Fruit fly (Drosophila melanogaster): ENCODE data around the gene CG12541.

The CG12541 gene

dm6 chrX:6973340-6973739 lies 92.5 kb downstream of the CG12541 start, which contains the start of gene CG3040 (continued):
- peak; percentile 2 for TF ChIP-seq sqz (GFP tag; optimal IDR thresholded peaks at IDR 0.05)
- peak; percentile 56 for TF ChIP-seq CG30403 (GFP tag; optimal IDR thresholded peaks at IDR 0.05)
- TF ChIP-seq CG7987 (GFP tag; optimal IDR thresholded peaks at IDR 0.05) = no peak
- TF ChIP-seq Nf-YB (GFP tag; optimal IDR thresholded peaks at IDR 0.05) = no peak
- no peak for TF ChIP-seq Bteb2 (GFP tag; optimal IDR thresholded peaks at IDR 0.05)
- peak; percentile 27 for TF ChIP-seq Antp (GFP tag; optimal IDR thresholded peaks at IDR 0.05)
- TF ChIP-seq onecut (GFP tag; IDR thresholded peaks at IDR 0.05) = no peak
- TF ChIP-seq CG8089 (GFP tag; optimal IDR thresholded peaks at IDR 0.05) = no peak
- no peak for TF ChIP-seq CG15073 (GFP tag; optimal IDR thresholded peaks at IDR 0.05)
- TF ChIP-seq repo (GFP tag; optimal IDR thresholded peaks at IDR 0.05) = no peak
- TF ChIP-seq sna (GFP tag; IDR thresholded peaks at IDR 0.05; ENCODE audit: partially characterized antibody) = no peak
- TF ChIP-seq Blimp-1 (GFP tag; optimal IDR thresholded peaks at IDR 0.05) = peak; percentile 24
- TF ChIP-seq dysf (GFP tag; IDR thresholded peaks at IDR 0.05) = peak; percentile 28; the same call in 1 of the 3 replicates
- TF ChIP-seq CG15696 (tag; optimal IDR thresholded peaks at IDR 0.05) = peak; percentile 17
- TF ChIP-seq CG13775 (GFP tag; optimal IDR thresholded peaks at IDR 0.05) = peak; percentile 22
- TF ChIP-seq CG3281 (GFP tag; optimal IDR thresholded peaks at IDR 0.05) = peak; percentile 15
- TF ChIP-seq CG17328 (GFP tag; IDR thresholded peaks at IDR 0.05) = no peak
- no peak for TF ChIP-seq da (GFP tag; optimal IDR thresholded peaks at IDR 0.05)
- TF ChIP-seq CG10321 (GFP tag; IDR thresholded peaks at IDR 0.05) = no peak
- TF ChIP-seq bowl (GFP tag; IDR thresholded peaks at IDR 0.05) = no peak
- no peak for TF ChIP-seq Dad (GFP tag; optimal IDR thresholded peaks at IDR 0.05)
- peak; percentile 50 for TF ChIP-seq CG12659 (GFP tag; optimal IDR thresholded peaks at IDR 0.05)
- no peak for TF ChIP-seq Bdp1 (GFP tag; optimal IDR thresholded peaks at IDR 0.05)
- TF ChIP-seq CG7556 (GFP tag; optimal IDR thresholded peaks at IDR 0.05) = peak; percentile 20
- TF ChIP-seq CG6689 (GFP tag; IDR thresholded peaks at IDR 0.05) = no peak
- TF ChIP-seq crol (GFP tag; IDR thresholded peaks at IDR 0.05) = no peak
- TF ChIP-seq Nf-YC (tag; optimal IDR thresholded peaks at IDR 0.05) = peak; percentile 5
- no peak for TF ChIP-seq CG2889 (GFP tag; IDR thresholded peaks at IDR 0.05)
- no peak for TF ChIP-seq chm (GFP tag; IDR thresholded peaks at IDR 0.05)
- no peak for TF ChIP-seq CG10959 (GFP tag; IDR thresholded peaks at IDR 0.05)
- peak; percentile 42 for TF ChIP-seq CTCF (GFP tag; optimal IDR thresholded peaks at IDR 0.05)
- TF ChIP-seq CoRest (tag; optimal IDR thresholded peaks at IDR 0.05) = peak; percentile 43
- TF ChIP-seq CG17802 (tag; optimal IDR thresholded peaks at IDR 0.05) = no peak
- TF ChIP-seq CG14014 (GFP tag; IDR thresholded peaks at IDR 0.05) = 0 out of 2 replicates have a peak, but pooled peaks have one; percentile 19
- TF ChIP-seq gro (GFP tag; optimal IDR thresholded peaks at IDR 0.05) = peak; percentile 44
- TF ChIP-seq D19B (GFP tag; optimal IDR thresholded peaks at IDR 0.05) = no peak
- no peak for TF ChIP-seq tx (GFP tag; optimal IDR thresholded peaks at IDR 0.05)
- TF ChIP-seq sc (optimal IDR thresholded peaks at IDR 0.05) = no peak
- TF ChIP-seq sc (GFP tag; optimal IDR thresholded peaks at IDR 0.05) = no peak
- peak; percentile 7 for TF ChIP-seq CG3163 (GFP tag; optimal IDR thresholded peaks at IDR 0.05)
- no peak for TF ChIP-seq Usf (GFP tag; optimal IDR thresholded peaks at IDR 0.05)
- TF ChIP-seq B-H2 (GFP tag; optimal IDR thresholded peaks at IDR 0.05) = peak; percentile 14
- TF ChIP-seq pum (GFP tag; optimal IDR thresholded peaks at IDR 0.05) = peak; percentile 30
- TF ChIP-seq CG30020 (tag; optimal IDR thresholded peaks at IDR 0.05) = peak; percentile 2
- TF ChIP-seq ttk (GFP tag; IDR thresholded peaks at IDR 0.05) = 0 out of 2 replicates have a peak, but pooled peaks have one; percentile 13
- TF ChIP-seq Abd-B (GFP tag; optimal IDR thresholded peaks at IDR 0.05) = peak; percentile 25
- TF ChIP-seq Dek (tag; optimal IDR thresholded peaks at IDR 0.05) = peak; percentile 54
- TF ChIP-seq al (GFP tag; IDR thresholded peaks at IDR 0.05) = 0 out of 2 replicates have a peak, but pooled peaks have one; percentile 25
- TF ChIP-seq NK7.1 (GFP tag; optimal IDR thresholded peaks at IDR 0.05) = no peak
- no peak for TF ChIP-seq yki (optimal IDR thresholded peaks at IDR 0.05)
- peak; percentile 37 for TF ChIP-seq CG1602 (GFP tag; optimal IDR thresholded peaks at IDR 0.05)
- TF ChIP-seq CG32772 (GFP tag; IDR thresholded peaks at IDR 0.05) = 0 out of 2 replicates have a peak, but pooled peaks have one; percentile 14
- peak; percentile 59 for TF ChIP-seq CG14710 (tag; optimal IDR thresholded peaks at IDR 0.05)

Measured in whole organism, embryonic.